Worm (Caenorhabditis elegans) whole organism, L1 larva: ENCODE data around the gene F53F8.3.

ENCODE experiments used
- C04F5.9 ChIP-seq: sonication (generic microtip); optimal IDR thresholded peaks from 2 replicates; lab custom pipeline; 2016; ENCODE audit warnings: missing genetic modification characterization, missing compliant biosample characterization
- C34B4.2 ChIP-seq: sonication (generic microtip); optimal IDR thresholded peaks from 2 replicates; lab custom pipeline; 2017; ENCODE audit warnings: mild to moderate bottlenecking, missing genetic modification characterization, missing compliant biosample characterization
- alr-1 ChIP-seq: fragments of 200-800 bp; sonication (Bioruptor generic); optimal IDR thresholded peaks from 2 replicates; lab custom pipeline; 2018; ENCODE audit warnings: borderline replicate concordance, mild to moderate bottlenecking, missing genetic modification characterization, missing compliant biosample characterization
- aly-2 ChIP-seq: fragments of 150-350 bp; optimal IDR thresholded peaks from 2 replicates; lab custom pipeline; 2014; ENCODE audit warnings: missing biosample characterization, missing genetic modification characterization
- ama-1 ChIP-seq: fragments of 150-350 bp; optimal IDR thresholded peaks from 2 replicates; lab custom pipeline; 2014
- blmp-1 ChIP-seq: fragments of 150-350 bp; optimal IDR thresholded peaks from 2 replicates; lab custom pipeline; 2014; ENCODE audit warnings: missing biosample characterization, missing genetic modification characterization
- ceh-63 ChIP-seq: fragments of 200-800 bp; sonication (Bioruptor generic); optimal IDR thresholded peaks from 2 replicates; lab custom pipeline; 2018; ENCODE audit warnings: mild to moderate bottlenecking, missing genetic modification characterization, missing compliant biosample characterization
- ceh-8 ChIP-seq: fragments of 200-800 bp; sonication (Bioruptor generic); optimal IDR thresholded peaks from 2 replicates; lab custom pipeline; 2018; ENCODE audit warnings: mild to moderate bottlenecking, missing genetic modification characterization, moderate library complexity, missing compliant biosample characterization
- ceh-82 ChIP-seq, 3 experiments: fragments of 150-350 bp in 1 of 3; sonication (generic microtip) in 2 of 3; optimal IDR thresholded peaks; 2 replicates each; lab custom pipeline; 2014 to 2017; ENCODE audit warnings: missing biosample characterization in 3 of 3, missing genetic modification characterization in 3 of 3
- ceh-90 ChIP-seq: sonication (generic microtip); optimal IDR thresholded peaks from 2 replicates; lab custom pipeline; 2016; ENCODE audit warnings: missing genetic modification characterization, missing compliant biosample characterization
- dpl-1 ChIP-seq, 3 experiments: fragments of 150-350 bp in 2 of 3; sonication (generic microtip) in 1 of 3; optimal IDR thresholded peaks; 2 replicates each; lab custom pipeline; 2014 to 2017; ENCODE audit warnings: missing biosample characterization in 3 of 3, missing genetic modification characterization in 3 of 3, missing genetic modification reagents in 3 of 3
- egl-27 ChIP-seq, 2 experiments: fragments of 150-350 bp in 1 of 2; sonication (generic microtip); optimal IDR thresholded peaks; 3 replicates each; lab custom pipeline; 2017 to 2018; ENCODE audit warnings: missing biosample characterization in 2 of 2, missing genetic modification characterization in 2 of 2, missing genetic modification reagents in 2 of 2
- elt-3 ChIP-seq, 6 experiments: fragments of 150-350 bp in 1 of 6; sonication (generic microtip); optimal IDR thresholded peaks; 2 replicates each; lab custom pipeline; 2017 to 2018; ENCODE audit warnings: missing biosample characterization in 6 of 6, missing genetic modification characterization in 6 of 6, inconsistent platforms in 1 of 6
- ets-5 ChIP-seq: fragments of 200-800 bp; sonication (Bioruptor generic); IDR thresholded peaks from 2 replicates; pipeline ENCODE4 v1.3.6; 2022; ENCODE audit warnings: missing genetic modification characterization, missing compliant biosample characterization
- fkh-10 ChIP-seq: sonication (generic microtip); optimal IDR thresholded peaks from 2 replicates; lab custom pipeline; 2017; ENCODE audit warnings: missing biosample characterization, missing genetic modification reagents, missing genetic modification characterization
- fkh-4 ChIP-seq: sonication (generic microtip); optimal IDR thresholded peaks from 2 replicates; lab custom pipeline; 2016; ENCODE audit warnings: missing compliant biosample characterization, missing genetic modification characterization, borderline replicate concordance
- hlh-4 ChIP-seq: sonication (generic microtip); optimal IDR thresholded peaks from 2 replicates; lab custom pipeline; 2016; ENCODE audit warnings: mild to moderate bottlenecking, missing genetic modification characterization, missing compliant biosample characterization
- hpl-2 ChIP-seq: fragments of 150-350 bp; optimal IDR thresholded peaks from 2 replicates; lab custom pipeline; 2014; ENCODE audit warnings: missing biosample characterization, missing genetic modification reagents, missing genetic modification characterization
- jun-1 ChIP-seq: fragments of 150-350 bp; optimal IDR thresholded peaks from 2 replicates; lab custom pipeline; 2014; ENCODE audit warnings: missing biosample characterization, missing genetic modification reagents, missing genetic modification characterization
- lin-14 ChIP-seq: fragments of 200-800 bp; sonication (Bioruptor generic); optimal IDR thresholded peaks from 2 replicates; lab custom pipeline; 2018; ENCODE audit warnings: mild to moderate bottlenecking, missing genetic modification characterization, moderate library complexity, missing compliant biosample characterization
- lin-35 ChIP-seq, 2 experiments: fragments of 150-350 bp; optimal IDR thresholded peaks; 2 replicates each; lab custom pipeline; 2014; ENCODE audit warnings: missing biosample characterization in 2 of 2, missing genetic modification characterization in 2 of 2, missing genetic modification reagents in 2 of 2
- lin-39 ChIP-seq: fragments of 150-350 bp; optimal IDR thresholded peaks from 2 replicates; lab custom pipeline; 2014; ENCODE audit warnings: missing biosample characterization, missing genetic modification reagents, missing genetic modification characterization
- lsy-2 ChIP-seq, 2 experiments: fragments of 150-350 bp; optimal IDR thresholded peaks; 2 replicates each; lab custom pipeline; 2014; ENCODE audit warnings: missing biosample characterization in 2 of 2, missing genetic modification characterization in 2 of 2
- mdl-1 ChIP-seq, 2 experiments: fragments of 150-350 bp; optimal IDR thresholded peaks; 2 replicates each; lab custom pipeline; 2014 to 2017; ENCODE audit warnings: missing biosample characterization in 2 of 2, missing genetic modification characterization in 2 of 2, inconsistent platforms in 1 of 2
- mef-2 ChIP-seq: fragments of 150-350 bp; optimal IDR thresholded peaks from 2 replicates; lab custom pipeline; 2014; ENCODE audit warnings: missing biosample characterization, missing genetic modification characterization
- nhr-19 ChIP-seq: fragments of 200-800 bp; sonication (Bioruptor generic); conservative IDR thresholded peaks from 2 replicates; pipeline ENCODE4 v1.3.6; 2022; ENCODE audit warnings: missing genetic modification characterization, missing compliant biosample characterization
- nhr-20 ChIP-seq: sonication (generic microtip); optimal IDR thresholded peaks from 2 replicates; lab custom pipeline; 2016; ENCODE audit warnings: mild to moderate bottlenecking, missing genetic modification characterization, missing compliant biosample characterization
- nhr-237 ChIP-seq: fragments of 150-350 bp; optimal IDR thresholded peaks from 2 replicates; lab custom pipeline; 2014; ENCODE audit warnings: missing biosample characterization, missing genetic modification characterization
- nhr-28 ChIP-seq: fragments of 150-350 bp; optimal IDR thresholded peaks from 2 replicates; lab custom pipeline; 2014; ENCODE audit warnings: missing biosample characterization, missing genetic modification characterization
- nhr-47 ChIP-seq: sonication (generic microtip); optimal IDR thresholded peaks from 2 replicates; lab custom pipeline; 2016; ENCODE audit warnings: mild to moderate bottlenecking, missing genetic modification characterization, moderate library complexity, missing compliant biosample characterization
- nhr-71 ChIP-seq: sonication (generic microtip); optimal IDR thresholded peaks from 2 replicates; lab custom pipeline; 2016; ENCODE audit warnings: mild to moderate bottlenecking, missing genetic modification characterization, moderate library complexity, missing compliant biosample characterization
- nhr-76 ChIP-seq: sonication (generic microtip); optimal IDR thresholded peaks from 2 replicates; lab custom pipeline; 2017; ENCODE audit warnings: missing biosample characterization, missing genetic modification characterization
- nhr-84 ChIP-seq: sonication (generic microtip); optimal IDR thresholded peaks from 2 replicates; lab custom pipeline; 2017; ENCODE audit warnings: missing biosample characterization, missing genetic modification characterization
- nhr-85 ChIP-seq: sonication (generic microtip); peaks from one replicate; lab custom pipeline; 2016; ENCODE audit warnings: missing genetic modification characterization, inconsistent platforms, missing compliant biosample characterization
- nhr-90 ChIP-seq: sonication (generic microtip); optimal IDR thresholded peaks from 2 replicates; lab custom pipeline; 2016; ENCODE audit warnings: mild to moderate bottlenecking, missing genetic modification characterization, missing compliant biosample characterization; ENCODE audit not compliant: poor library complexity
- pax-3 ChIP-seq: fragments of 200-800 bp; sonication (Bioruptor generic); optimal IDR thresholded peaks from 2 replicates; lab custom pipeline; 2018; ENCODE audit warnings: mild to moderate bottlenecking, missing genetic modification characterization, moderate library complexity, missing compliant biosample characterization
- pqm-1 ChIP-seq: sonication (generic microtip); optimal IDR thresholded peaks from 3 replicates; lab custom pipeline; 2017; ENCODE audit warnings: missing biosample characterization, missing genetic modification characterization
- skn-1 ChIP-seq: fragments of 150-350 bp; optimal IDR thresholded peaks from 2 replicates; lab custom pipeline; 2014; ENCODE audit warnings: missing biosample characterization, missing genetic modification characterization
- snpc-4 ChIP-seq: fragments of 150-350 bp; optimal IDR thresholded peaks from 2 replicates; lab custom pipeline; 2014; ENCODE audit warnings: missing biosample characterization, missing genetic modification characterization
- snu-23 ChIP-seq: sonication (generic microtip); optimal IDR thresholded peaks from 2 replicates; lab custom pipeline; 2016; ENCODE audit warnings: missing genetic modification characterization, missing compliant biosample characterization
- sup-37 ChIP-seq: fragments of 200-800 bp; sonication (Bioruptor generic); optimal IDR thresholded peaks from 2 replicates; lab custom pipeline; 2018; ENCODE audit warnings: mild to moderate bottlenecking, missing genetic modification characterization, missing compliant biosample characterization
- swsn-7 ChIP-seq: sonication (generic microtip); optimal IDR thresholded peaks from 2 replicates; lab custom pipeline; 2016; ENCODE audit warnings: missing genetic modification characterization, missing compliant biosample characterization
- tbx-2 ChIP-seq: sonication (generic microtip); optimal IDR thresholded peaks from 2 replicates; lab custom pipeline; 2016; ENCODE audit warnings: missing genetic modification characterization, missing compliant biosample characterization
- unc-130 ChIP-seq: fragments of 150-350 bp; optimal IDR thresholded peaks from 2 replicates; lab custom pipeline; 2017; ENCODE audit warnings: missing biosample characterization, missing genetic modification characterization, inconsistent platforms
- unc-30 ChIP-seq: sonication (generic microtip); optimal IDR thresholded peaks from 2 replicates; lab custom pipeline; 2017; ENCODE audit warnings: missing biosample characterization, missing genetic modification characterization
- unc-86 ChIP-seq: sonication (generic microtip); optimal IDR thresholded peaks from 2 replicates; lab custom pipeline; 2016; ENCODE audit warnings: missing genetic modification characterization, missing compliant biosample characterization
- vab-15 ChIP-seq: sonication (generic microtip); optimal IDR thresholded peaks from 2 replicates; lab custom pipeline; 2017; ENCODE audit warnings: missing genotype, mild to moderate bottlenecking, missing genetic modification characterization, missing compliant biosample characterization
- xbp-1 ChIP-seq: sonication (generic microtip); optimal IDR thresholded peaks from 2 replicates; lab custom pipeline; 2016; ENCODE audit warnings: missing genetic modification characterization, missing compliant biosample characterization
- ztf-11 ChIP-seq, 2 experiments: sonication (generic microtip); optimal IDR thresholded peaks; 2 replicates each; lab custom pipeline; 2016 to 2017; ENCODE audit warnings: missing genetic modification characterization in 2 of 2, missing biosample characterization in 1 of 2, missing compliant biosample characterization in 1 of 2
- ztf-4 ChIP-seq: fragments of 150-350 bp; optimal IDR thresholded peaks from 2 replicates; lab custom pipeline; 2014; ENCODE audit warnings: missing biosample characterization, missing genetic modification characterization

F53F8.3 gene

ce11 chrV:20712994-20713326, 23.6 kb upstream of the F53F8.3 start (continued):
- TF ChIP-seq blmp-1 (tag; lab: Kevin White, UChicago) (peak; percentile 56), ztf-4 (tag; lab: Kevin White, UChicago) (peak; percentile 74), lin-14 (GFP tag; lab: Kevin White, UChicago) (peak; percentile 83), hlh-4 (no peak), dpl-1 (GFP tag; optimal IDR thresholded peaks at IDR 0.05; lab: Kevin White, UChicago) (peak; percentile 35 to 80 (median 42)), jun-1 (tag; lab: Kevin White, UChicago) (no peak), ceh-63 (GFP tag; lab: Kevin White, UChicago) (no peak), lin-35 (GFP tag; optimal IDR thresholded peaks at IDR 0.05; lab: Kevin White, UChicago) (peak; percentile 61 to 76), nhr-28 (no peak), unc-130 (tag; lab: Kevin White, UChicago) (no peak), nhr-85 (tag; lab: Kevin White, UChicago) (peak; percentile 54), nhr-47 (tag; lab: Kevin White, UChicago) (peak; percentile 45), lsy-2 (tag; optimal IDR thresholded peaks at IDR 0.05; lab: Kevin White, UChicago) (peak; percentile 32 to 47), fkh-4 (no peak), nhr-20 (tag; lab: Kevin White, UChicago) (peak; percentile 59), C04F5.9 (no peak), nhr-90 (no peak), snpc-4 (tag; lab: Kevin White, UChicago) (no peak), vab-15 (no peak), swsn-7 (tag; lab: Kevin White, UChicago) (peak; percentile 36), C34B4.2 (tag; lab: Kevin White, UChicago) (no peak), xbp-1 (tag; lab: Kevin White, UChicago) (peak; percentile 50), ceh-8 (GFP tag; lab: Kevin White, UChicago) (no peak)
- TF ChIP-seq, all 84 proteins: peak for 29

ce11 chrV:20712318-20712993, 23.1 kb upstream of the F53F8.3 start:
- TF ChIP-seq hpl-2 (no peak), xbp-1 (tag; lab: Kevin White, UChicago) (no peak), tbx-2 (tag; lab: Kevin White, UChicago) (peak; percentile 20), C04F5.9 (peak; percentile 10), ceh-90 (tag; lab: Kevin White, UChicago) (no peak), ztf-11 (tag; optimal IDR thresholded peaks at IDR 0.05; lab: Kevin White, UChicago) (no peak), ceh-82 (tag; optimal IDR thresholded peaks at IDR 0.05; lab: Kevin White, UChicago) (no peak), snpc-4 (tag; lab: Kevin White, UChicago) (no peak), nhr-19 (GFP tag; lab: Robert Waterston, UW) (peak; percentile 66), ama-1 (lab: Kevin White, UChicago) (no peak), skn-1 (tag; lab: Kevin White, UChicago) (no peak), ztf-4 (tag; lab: Kevin White, UChicago) (no peak), ets-5 (no peak), nhr-71 (tag; lab: Kevin White, UChicago) (peak; percentile 37), unc-130 (tag; lab: Kevin White, UChicago) (peak; percentile 9), elt-3 (tag; optimal IDR thresholded peaks at IDR 0.05; lab: Kevin White, UChicago) (peak in 2 of 6 experiments; percentile 71 to 77), mdl-1 (tag; optimal IDR thresholded peaks at IDR 0.05; lab: Kevin White, UChicago) (peak in 1 of 2 experiments; percentile 93), mef-2 (tag; lab: Kevin White, UChicago) (no peak), fkh-10 (GFP tag; lab: Kevin White, UChicago) (no peak), aly-2 (tag; lab: Kevin White, UChicago) (no peak), alr-1 (no peak), unc-30 (no peak), unc-86 (no peak), ceh-8 (GFP tag; lab: Kevin White, UChicago) (no peak), nhr-237 (tag; lab: Kevin White, UChicago) (no peak), lin-39 (tag; lab: Kevin White, UChicago) (no peak), vab-15 (no peak), pqm-1 (tag; lab: Kevin White, UChicago) (no peak), pax-3 (tag; lab: Kevin White, UChicago) (no peak), jun-1 (tag; lab: Kevin White, UChicago) (no peak), nhr-90 (peak; percentile 54), sup-37 (no peak), nhr-84 (tag; lab: Kevin White, UChicago) (no peak), snu-23 (GFP tag; lab: Kevin White, UChicago) (no peak), dpl-1 (GFP tag; optimal IDR thresholded peaks at IDR 0.05; lab: Kevin White, UChicago) (peak in 1 of 3 experiments; percentile 1), nhr-76 (tag; lab: Kevin White, UChicago) (no peak), egl-27 (tag; optimal IDR thresholded peaks at IDR 0.05; lab: Kevin White, UChicago) (no peak)
